Worm (Caenorhabditis elegans): ENCODE measurements around the gene lec-3.

Gene lec-3

DNA sequence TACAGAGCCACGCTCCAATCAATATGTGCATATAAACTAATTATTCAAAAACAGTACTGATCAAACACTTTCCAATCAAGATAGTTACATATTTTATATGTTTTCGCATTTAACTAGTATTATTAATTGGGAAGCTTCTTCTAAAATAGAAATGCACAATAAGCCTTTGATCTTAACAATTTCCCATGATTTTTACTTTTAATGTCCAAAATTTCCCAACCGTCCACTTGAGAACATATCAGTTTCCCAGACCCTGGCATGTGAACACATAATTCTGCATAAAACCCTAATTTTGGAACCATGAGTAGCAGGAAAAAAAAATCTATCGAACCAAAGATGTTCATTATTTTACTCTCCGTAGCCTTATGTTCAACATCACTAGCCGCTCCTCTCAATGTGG is 14.5 kb upstream of the lec-3 start, which contains the start of gene R53.8:
Gene R53.8 (plus strand): TSS at position 301 of the 400 bp plus-strand sequence.
- TF ChIP-seq lin-39 (tag; optimal IDR thresholded peaks at IDR 0.05) (no peak), nhr-11 (tag; optimal IDR thresholded peaks at IDR 0.05) (no peak), ztf-11 (tag; optimal IDR thresholded peaks at IDR 0.05) (no peak), lin-13 (GFP tag; optimal IDR thresholded peaks at IDR 0.05) (no peak), ztf-4 (tag; optimal IDR thresholded peaks at IDR 0.05) (no peak), mbf-1 (tag; optimal IDR thresholded peaks at IDR 0.05) (no peak), crh-2 (tag; optimal IDR thresholded peaks at IDR 0.05) (no peak), nhr-23 (tag; optimal IDR thresholded peaks at IDR 0.05) (no peak), sma-9 (GFP tag; optimal IDR thresholded peaks at IDR 0.05) (no peak), sma-9 (tag; optimal IDR thresholded peaks at IDR 0.05) (no peak), nhr-237 (tag; optimal IDR thresholded peaks at IDR 0.05) (no peak), blmp-1 (tag; optimal IDR thresholded peaks at IDR 0.05; ENCODE audit: insufficient read depth) (no peak)

DNA sequence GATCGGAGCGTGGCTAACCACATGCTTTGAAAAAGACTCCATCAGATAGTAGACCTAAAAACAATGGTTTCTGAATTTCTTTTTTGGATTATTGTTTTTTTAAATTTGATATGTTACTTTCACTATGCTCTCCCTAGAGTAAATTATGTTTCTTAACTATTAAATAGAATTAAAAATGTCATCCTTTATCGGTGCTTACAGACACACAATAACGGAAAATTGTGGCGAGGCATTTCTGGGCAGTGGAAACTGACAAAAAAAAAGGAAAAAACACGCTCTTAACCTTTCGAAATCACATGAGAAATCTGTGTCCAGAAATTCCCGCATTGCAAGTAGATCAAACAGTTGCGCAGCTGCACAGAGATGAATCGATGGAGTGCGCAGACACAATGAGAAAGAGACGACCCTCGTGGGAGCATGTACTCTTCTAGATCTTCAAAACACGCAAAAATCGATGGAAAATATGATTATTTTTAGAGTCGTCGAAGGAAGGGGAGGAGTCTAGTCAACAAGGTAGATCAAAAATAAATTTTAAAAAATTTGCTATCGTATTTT is 10.8 kb upstream of the lec-3 start, which contains the start of gene ZK892.6:
Gene ZK892.6 (minus strand): TSS at position 51 of the 555 bp plus-strand sequence.
- no peak for TF ChIP-seq ZK546.5 (tag; optimal IDR thresholded peaks at IDR 0.05)
- no peak for TF ChIP-seq ztf-4 (tag; optimal IDR thresholded peaks at IDR 0.05)
- no peak for TF ChIP-seq ztf-11 (tag; optimal IDR thresholded peaks at IDR 0.05)
- TF ChIP-seq ama-1 (optimal IDR thresholded peaks at IDR 0.05): no peak
- no peak for TF ChIP-seq ceh-82 (tag; optimal IDR thresholded peaks at IDR 0.05)
- TF ChIP-seq alr-1 (tag; optimal IDR thresholded peaks at IDR 0.05): no peak

DNA sequence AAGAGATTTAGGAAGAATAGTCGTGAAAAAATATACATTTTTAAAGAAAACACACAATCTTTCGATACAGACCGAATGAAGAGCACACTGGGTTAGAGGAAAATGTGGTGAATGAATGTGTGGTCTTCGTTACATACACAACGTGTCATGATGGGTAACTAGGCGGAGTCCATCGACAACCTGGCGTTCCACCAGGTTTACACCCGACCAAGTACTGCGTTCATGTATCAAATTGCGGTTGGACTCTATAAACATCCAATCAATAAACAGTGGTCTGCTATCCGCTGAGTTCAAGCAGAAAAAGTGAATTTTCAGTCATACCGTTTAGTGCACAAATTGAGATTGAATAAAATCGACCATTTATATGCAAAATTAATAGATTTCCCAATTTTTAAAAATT is 9.2 kb upstream of the lec-3 start, which contains the start of gene sdz-38:
Gene sdz-38 (minus strand): TSS at position 101 of the 400 bp plus-strand sequence.
- TF ChIP-seq R02D3.7 (tag; optimal IDR thresholded peaks at IDR 0.05): no peak
- TF ChIP-seq nhr-21 (tag; optimal IDR thresholded peaks at IDR 0.05): no peak
- no peak for TF ChIP-seq F13H6.1 (tag; optimal IDR thresholded peaks at IDR 0.05)
- TF ChIP-seq lsy-2 (tag; optimal IDR thresholded peaks at IDR 0.05): no peak
- no peak for TF ChIP-seq dmd-4 (tag; optimal IDR thresholded peaks at IDR 0.05)

DNA sequence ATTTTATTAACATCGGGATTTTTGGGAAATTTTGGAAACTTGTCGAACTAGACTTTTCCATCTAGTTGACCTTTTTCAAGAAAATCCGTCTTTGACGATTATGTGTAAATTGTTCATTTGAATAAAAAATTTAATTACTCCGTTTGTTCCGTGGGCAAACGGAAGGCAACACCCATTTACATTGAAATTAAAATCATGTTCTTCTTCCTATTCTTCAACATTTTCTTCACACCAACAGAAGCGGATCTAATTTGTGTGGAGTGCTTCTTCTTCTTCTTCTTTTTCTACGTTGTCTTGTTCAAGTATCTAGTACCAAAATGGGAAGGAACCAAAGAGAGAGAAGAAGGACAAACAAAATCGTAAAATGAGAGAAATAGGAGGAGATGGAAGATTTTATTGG is 8.5 kb upstream of the lec-3 start:
- TF ChIP-seq ztf-1 (GFP tag; conservative IDR thresholded peaks at IDR 0.05) (no peak), R02D3.7 (tag; optimal IDR thresholded peaks at IDR 0.05) (no peak), lin-39 (tag; optimal IDR thresholded peaks at IDR 0.05) (no peak), nhr-23 (tag; optimal IDR thresholded peaks at IDR 0.05) (no peak), nhr-10 (tag; optimal IDR thresholded peaks at IDR 0.05) (no peak), nhr-6 (tag; optimal IDR thresholded peaks at IDR 0.05) (no peak), ztf-4 (tag; optimal IDR thresholded peaks at IDR 0.05) (no peak)

DNA sequence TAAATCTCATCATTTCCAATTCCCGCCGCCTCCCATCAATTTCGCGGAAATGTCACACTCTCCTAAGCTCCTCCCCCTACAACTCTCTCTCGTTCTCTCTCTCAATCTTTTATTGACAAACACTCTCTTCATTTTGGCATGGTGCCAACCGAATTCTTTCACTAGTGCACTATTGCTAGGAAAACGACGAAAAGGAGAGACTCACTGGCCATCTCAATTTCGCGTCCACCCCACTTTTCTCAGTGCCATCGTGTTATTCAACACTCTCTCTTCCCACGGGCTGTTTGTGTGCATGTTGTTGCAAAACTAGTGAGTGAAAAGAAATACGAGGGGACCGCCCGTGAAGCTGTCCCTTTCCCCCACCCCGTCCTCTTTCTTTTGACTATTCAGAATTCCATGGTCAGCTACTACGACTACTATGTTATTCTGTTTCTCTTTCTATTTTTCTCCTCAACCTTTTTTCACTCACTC is 6.0 kb upstream of the lec-3 start:
- TF ChIP-seq nhr-25 (tag; optimal IDR thresholded peaks at IDR 0.05) (no peak), nhr-77 (tag; optimal IDR thresholded peaks at IDR 0.05) (no peak), nhr-6 (tag; optimal IDR thresholded peaks at IDR 0.05) (peak; percentile 58), zag-1 (tag; optimal IDR thresholded peaks at IDR 0.05) (peak; percentile 53), nhr-237 (tag; optimal IDR thresholded peaks at IDR 0.05) (no peak), lin-39 (tag; optimal IDR thresholded peaks at IDR 0.05) (peak; percentile 73), unc-62 (GFP tag; optimal IDR thresholded peaks at IDR 0.05) (peak; percentile 31), sma-9 (GFP tag; optimal IDR thresholded peaks at IDR 0.05) (peak; percentile 92), sma-9 (tag; optimal IDR thresholded peaks at IDR 0.05) (no peak), mdl-1 (tag; optimal IDR thresholded peaks at IDR 0.05) (peak; percentile 55 to 63), skn-1 (tag; optimal IDR thresholded peaks at IDR 0.05) (no peak), snpc-4 (tag; optimal IDR thresholded peaks at IDR 0.05) (peak; percentile 9), unc-39 (tag; optimal IDR thresholded peaks at IDR 0.05) (peak; percentile 1), dmd-4 (tag; optimal IDR thresholded peaks at IDR 0.05) (no peak), gmeb-1 (tag; optimal IDR thresholded peaks at IDR 0.05) (no peak), lin-13 (GFP tag; optimal IDR thresholded peaks at IDR 0.05) (peak; percentile 55), mab-5 (tag; optimal IDR thresholded peaks at IDR 0.05) (peak; percentile 80), lsy-2 (tag; optimal IDR thresholded peaks at IDR 0.05) (peak; percentile 18 to 72), alr-1 (tag; optimal IDR thresholded peaks at IDR 0.05) (no peak), crh-2 (tag; optimal IDR thresholded peaks at IDR 0.05) (peak; percentile 51), lin-11 (tag; optimal IDR thresholded peaks at IDR 0.05) (no peak), nhr-21 (tag; optimal IDR thresholded peaks at IDR 0.05) (no peak), nhr-23 (tag; optimal IDR thresholded peaks at IDR 0.05) (no peak), fos-1 (tag; optimal IDR thresholded peaks at IDR 0.05) (peak; percentile 16), nhr-12 (tag; optimal IDR thresholded peaks at IDR 0.05) (no peak), mbf-1 (tag; optimal IDR thresholded peaks at IDR 0.05) (no peak), ztf-1 (GFP tag; conservative IDR thresholded peaks at IDR 0.05) (no peak), Y55F3AM.14 (GFP tag; optimal IDR thresholded peaks at IDR 0.05) (peak; percentile 66), ztf-11 (tag; optimal IDR thresholded peaks at IDR 0.05) (no peak), nhr-10 (tag; optimal IDR thresholded peaks at IDR 0.05) (no peak), nhr-11 (tag; optimal IDR thresholded peaks at IDR 0.05) (no peak), F13H6.1 (tag; optimal IDR thresholded peaks at IDR 0.05) (peak; percentile 92), peb-1 (tag; optimal IDR thresholded peaks at IDR 0.05) (no peak), blmp-1 (tag; optimal IDR thresholded peaks at IDR 0.05; ENCODE audit: insufficient read depth) (no peak), unc-55 (GFP tag; optimal IDR thresholded peaks at IDR 0.05) (peak; percentile 63), ZK546.5 (tag; optimal IDR thresholded peaks at IDR 0.05) (no peak), ceh-82 (tag; optimal IDR thresholded peaks at IDR 0.05) (no peak), ceh-16 (tag; optimal IDR thresholded peaks at IDR 0.05) (no peak), ztf-4 (tag; optimal IDR thresholded peaks at IDR 0.05) (peak; percentile 31)
